Worm (Caenorhabditis elegans) whole organism, L4/young adult: ENCODE results near the gene scrm-8.

Source experiments
- dao-5 ChIP-seq: sonication (generic microtip); optimal IDR thresholded peaks from 2 replicates; lab custom pipeline; 2016; ENCODE audit warnings: missing genotype, missing genetic modification characterization, moderate library complexity, missing compliant biosample characterization
- him-1 ChIP-seq: sonication (generic microtip); optimal IDR thresholded peaks from 2 replicates; lab custom pipeline; 2016; ENCODE audit warnings: missing genotype, missing genetic modification reagents, missing genetic modification characterization, missing compliant biosample characterization

ce11 chrIV:4172242-4172641, 7.8 kb downstream of the scrm-8 start:
- TF ChIP-seq him-1 (tag; lab: Kevin White, UChicago) (no peak), dao-5 (tag; lab: Kevin White, UChicago) (no peak)
